Fruit fly (Drosophila melanogaster) whole organism, embryonic: Measurements from ENCODE around the gene CG3634.

Experiments used
- Atf3 ChIP-seq: fragments of 200-800 bp; sonication (Bioruptor generic); optimal IDR thresholded peaks from 3 replicates; lab custom pipeline; 2016; ENCODE audit warnings: missing biosample characterization, missing genetic modification characterization
- B-H2 ChIP-seq: fragments of 200-800 bp; sonication (Bioruptor generic); optimal IDR thresholded peaks from 2 replicates; lab custom pipeline; 2018; ENCODE audit warnings: missing biosample characterization, mild to moderate bottlenecking, missing genetic modification characterization
- CG10147 ChIP-seq: fragments of 200-800 bp; sonication (Bioruptor generic); optimal IDR thresholded peaks from 2 replicates; lab custom pipeline; 2019; ENCODE audit warnings: missing biosample characterization, mild to moderate bottlenecking, missing genetic modification characterization, moderate library complexity
- CG1024 ChIP-seq: fragments of 200-800 bp; sonication (Bioruptor generic); IDR thresholded peaks from 2 replicates; pipeline ENCODE4 v1.3.6; 2022; ENCODE audit warnings: missing biosample characterization, missing genetic modification characterization
- CG10654 ChIP-seq: fragments of 200-800 bp; sonication (Bioruptor generic); optimal IDR thresholded peaks from 2 replicates; lab custom pipeline; 2016; ENCODE audit warnings: missing biosample characterization, missing genetic modification characterization
- CG10959 ChIP-seq: fragments of 200-800 bp; sonication (Bioruptor generic); IDR thresholded peaks from 2 replicates; pipeline ENCODE4 v1.3.6; 2022; ENCODE audit warnings: missing biosample characterization, missing genetic modification characterization
- CG11085 ChIP-seq: fragments of 200-800 bp; sonication (Bioruptor generic); IDR thresholded peaks from 2 replicates; pipeline ENCODE4 v1.3.6; 2022; ENCODE audit warnings: missing biosample characterization, missing genetic modification characterization
- CG11504 ChIP-seq: fragments of 200-800 bp; sonication (Bioruptor generic); optimal IDR thresholded peaks from 3 replicates; lab custom pipeline; 2019; ENCODE audit warnings: missing biosample characterization, mild to moderate bottlenecking, missing genetic modification characterization, moderate library complexity
- CG12071 ChIP-seq: fragments of 200-800 bp; sonication (Bioruptor generic); optimal IDR thresholded peaks from 3 replicates; lab custom pipeline; 2018; ENCODE audit warnings: missing biosample characterization, mild to moderate bottlenecking, missing genetic modification characterization
- CG13424 ChIP-seq: fragments of 200-800 bp; sonication (Bioruptor generic); optimal IDR thresholded peaks from 2 replicates; lab custom pipeline; 2019; ENCODE audit warnings: missing biosample characterization, mild to moderate bottlenecking, missing genetic modification characterization, moderate library complexity
- CG13894 ChIP-seq: fragments of 200-800 bp; sonication (Bioruptor generic); optimal IDR thresholded peaks from 3 replicates; lab custom pipeline; 2018; ENCODE audit warnings: missing biosample characterization, mild to moderate bottlenecking, missing genetic modification characterization, moderate library complexity
- CG14014 ChIP-seq: fragments of 200-800 bp; sonication (Bioruptor generic); IDR thresholded peaks from 2 replicates; pipeline ENCODE4 v1.3.6; 2022; ENCODE audit warnings: missing biosample characterization, missing genetic modification characterization
- CG15514 ChIP-seq: fragments of 200-800 bp; sonication (Bioruptor generic); optimal IDR thresholded peaks from 3 replicates; lab custom pipeline; 2017; ENCODE audit warnings: missing biosample characterization, missing genetic modification characterization, mild to moderate bottlenecking, moderate library complexity, missing genetic modification reagents
- CG16779 ChIP-seq: fragments of 200-800 bp; sonication (Bioruptor generic); IDR thresholded peaks from 2 replicates; pipeline ENCODE4 v1.3.6; 2022; ENCODE audit warnings: missing biosample characterization, missing genetic modification characterization
- CG17612 ChIP-seq: fragments of 200-800 bp; sonication (Bioruptor generic); IDR thresholded peaks from 2 replicates; pipeline ENCODE4 v1.3.6; 2022; ENCODE audit warnings: missing biosample characterization, missing genetic modification characterization
- CG2116 ChIP-seq: fragments of 200-800 bp; sonication (Bioruptor generic); optimal IDR thresholded peaks from 3 replicates; lab custom pipeline; 2018; ENCODE audit warnings: missing biosample characterization, mild to moderate bottlenecking, missing genetic modification characterization
- CG30403 ChIP-seq: fragments of 200-800 bp; sonication (Bioruptor generic); optimal IDR thresholded peaks from 3 replicates; lab custom pipeline; 2016; ENCODE audit warnings: missing biosample characterization, missing genetic modification characterization
- CG31365 ChIP-seq: fragments of 200-800 bp; sonication (Bioruptor generic); optimal IDR thresholded peaks from 2 replicates; lab custom pipeline; 2018; ENCODE audit warnings: missing biosample characterization, mild to moderate bottlenecking, missing genetic modification characterization
- CG3838 ChIP-seq: fragments of 200-800 bp; sonication (Bioruptor generic); optimal IDR thresholded peaks from 3 replicates; lab custom pipeline; 2016; ENCODE audit warnings: missing biosample characterization, missing genetic modification characterization
- CG6854 ChIP-seq: fragments of 200-800 bp; sonication (Bioruptor generic); optimal IDR thresholded peaks from 3 replicates; lab custom pipeline; 2017; ENCODE audit warnings: missing biosample characterization, mild to moderate bottlenecking, missing genetic modification characterization
- CG7556 ChIP-seq: fragments of 200-800 bp; sonication (Bioruptor generic); optimal IDR thresholded peaks from 2 replicates; lab custom pipeline; 2017; ENCODE audit warnings: missing biosample characterization, mild to moderate bottlenecking, missing genetic modification characterization
- CG9437 ChIP-seq: fragments of 200-800 bp; sonication (Bioruptor generic); optimal IDR thresholded peaks from 2 replicates; lab custom pipeline; 2018; ENCODE audit warnings: missing biosample characterization, mild to moderate bottlenecking, missing genetic modification characterization
- CTCF ChIP-seq: fragments of 200-800 bp; sonication (Bioruptor generic); optimal IDR thresholded peaks from 2 replicates; lab custom pipeline; 2017; ENCODE audit warnings: missing biosample characterization, mild to moderate bottlenecking, missing genetic modification characterization, moderate library complexity
- CoRest ChIP-seq: fragments of 200-800 bp; sonication (Bioruptor generic); optimal IDR thresholded peaks from 3 replicates; lab custom pipeline; 2018; ENCODE audit warnings: missing biosample characterization, mild to moderate bottlenecking, missing genetic modification characterization, moderate library complexity
- Dek ChIP-seq: fragments of 200-800 bp; sonication (Bioruptor generic); optimal IDR thresholded peaks from 3 replicates; lab custom pipeline; 2019; ENCODE audit warnings: missing biosample characterization, mild to moderate bottlenecking, missing genetic modification characterization, moderate library complexity
- H2.0 ChIP-seq: fragments of 200-800 bp; sonication (Bioruptor generic); IDR thresholded peaks from 2 replicates; pipeline ENCODE4 v1.3.6; 2022; ENCODE audit warnings: missing biosample characterization, missing genetic modification characterization
- Hand ChIP-seq: fragments of 200-800 bp; sonication (Bioruptor generic); optimal IDR thresholded peaks from 2 replicates; lab custom pipeline; 2017; ENCODE audit warnings: mild to moderate bottlenecking, missing biosample characterization, missing genetic modification reagents, missing genetic modification characterization
- Neu2 ChIP-seq: fragments of 200-800 bp; sonication (Bioruptor generic); optimal IDR thresholded peaks from 3 replicates; lab custom pipeline; 2016; ENCODE audit warnings: missing biosample characterization, missing genetic modification characterization, borderline replicate concordance
- Oaz ChIP-seq: fragments of 200-800 bp; sonication (Bioruptor generic); IDR thresholded peaks from 2 replicates; pipeline ENCODE4 v1.3.6; 2022; ENCODE audit warnings: missing biosample characterization, missing genetic modification characterization
- Oli ChIP-seq: fragments of 200-800 bp; sonication (Bioruptor generic); optimal IDR thresholded peaks from 2 replicates; lab custom pipeline; 2018; ENCODE audit warnings: missing biosample characterization, mild to moderate bottlenecking, missing genetic modification characterization, moderate library complexity
- Ptx1 ChIP-seq: fragments of 200-800 bp; sonication (Bioruptor generic); IDR thresholded peaks from 2 replicates; pipeline ENCODE4 v1.3.6; 2022; ENCODE audit warnings: missing biosample characterization, missing genetic modification characterization
- Usf ChIP-seq: fragments of 200-800 bp; sonication (Bioruptor generic); optimal IDR thresholded peaks from 2 replicates; lab custom pipeline; 2017; ENCODE audit warnings: missing genotype, missing biosample characterization, missing genetic modification characterization
- btn ChIP-seq: fragments of 200-800 bp; sonication (Bioruptor generic); optimal IDR thresholded peaks from 2 replicates; lab custom pipeline; 2016; ENCODE audit warnings: missing biosample characterization, missing genetic modification characterization
- chif ChIP-seq, 2 experiments: fragments of 200-800 bp; sonication (Bioruptor generic); optimal IDR thresholded peaks; 3 replicates each; lab custom pipeline; 2016; ENCODE audit warnings: missing biosample characterization in 2 of 2, missing genetic modification characterization in 2 of 2
- cwo ChIP-seq: fragments of 200-800 bp; sonication (Bioruptor generic); optimal IDR thresholded peaks from 3 replicates; lab custom pipeline; 2017; ENCODE audit warnings: missing biosample characterization, missing genetic modification characterization, mild to moderate bottlenecking, moderate library complexity, missing genetic modification reagents
- dmrt11E ChIP-seq: fragments of 200-800 bp; sonication (Bioruptor generic); optimal IDR thresholded peaks from 3 replicates; lab custom pipeline; 2018; ENCODE audit warnings: missing biosample characterization, mild to moderate bottlenecking, missing genetic modification characterization, moderate library complexity
- fd3F ChIP-seq: fragments of 200-800 bp; sonication (Bioruptor generic); optimal IDR thresholded peaks from 2 replicates; lab custom pipeline; 2018; ENCODE audit warnings: missing biosample characterization, mild to moderate bottlenecking, missing genetic modification characterization, moderate library complexity
- gro ChIP-seq: fragments of 200-800 bp; sonication (Bioruptor generic); optimal IDR thresholded peaks from 2 replicates; lab custom pipeline; 2016; ENCODE audit warnings: missing biosample characterization, missing genetic modification characterization
- gt ChIP-seq: fragments of 200-800 bp; sonication (Bioruptor generic); IDR thresholded peaks from 2 replicates; pipeline ENCODE4 v1.3.6; 2022; ENCODE audit warnings: missing biosample characterization, missing genetic modification characterization
- hbn ChIP-seq: fragments of 200-800 bp; sonication (Bioruptor generic); IDR thresholded peaks from 2 replicates; pipeline ENCODE4 v1.3.6; 2022; ENCODE audit warnings: missing biosample characterization, missing genetic modification characterization; ENCODE audit not compliant: partially characterized antibody
- klu ChIP-seq: fragments of 200-800 bp; sonication (Bioruptor generic); IDR thresholded peaks from 2 replicates; pipeline ENCODE4 v1.3.6; 2022; ENCODE audit warnings: missing biosample characterization, missing genetic modification characterization
- lmd ChIP-seq: fragments of 200-800 bp; sonication (Bioruptor generic); IDR thresholded peaks from 2 replicates; pipeline ENCODE4 v1.3.6; 2022; ENCODE audit warnings: missing biosample characterization, missing genetic modification characterization
- lola ChIP-seq, 3 experiments: fragments of >200 bp in 2 of 3; fragments of 200-800 bp in 1 of 3; sonication (Bioruptor generic) in 1 of 3; optimal IDR thresholded peaks; 2 replicates each; lab custom pipeline; 2017 to 2019; ENCODE audit warnings: missing biosample characterization in 3 of 3, missing genetic modification characterization in 3 of 3, mild to moderate bottlenecking in 1 of 3, moderate library complexity in 1 of 3
- pfk ChIP-seq: fragments of 200-800 bp; sonication (Bioruptor generic); optimal IDR thresholded peaks from 2 replicates; lab custom pipeline; 2018; ENCODE audit warnings: missing biosample characterization, mild to moderate bottlenecking, missing genetic modification characterization, moderate library complexity
- prd ChIP-seq, 3 experiments: fragments of >200 bp in 2 of 3; fragments of 200-800 bp in 1 of 3; sonication (Bioruptor generic) in 1 of 3; optimal IDR thresholded peaks in 2 of 3; IDR thresholded peaks in 1 of 3; 2 replicates in 2 of 3; 3 replicates in 1 of 3; pipeline versions ENCODE4 v1.3.6 to Lab custom; 2017 to 2022; ENCODE audit warnings: missing biosample characterization in 1 of 3, missing genetic modification characterization in 1 of 3
- rib ChIP-seq: fragments of 200-800 bp; sonication (Bioruptor generic); IDR thresholded peaks from 2 replicates; pipeline ENCODE4 v1.3.6; 2022; ENCODE audit warnings: missing biosample characterization, missing genetic modification characterization
- sna ChIP-seq: fragments of 200-800 bp; sonication (Bioruptor generic); IDR thresholded peaks from 2 replicates; pipeline ENCODE4 v1.3.6; 2022; ENCODE audit warnings: missing biosample characterization, missing genetic modification characterization; ENCODE audit not compliant: partially characterized antibody
- tna ChIP-seq: fragments of 200-800 bp; sonication (Bioruptor generic); IDR thresholded peaks from 2 replicates; pipeline ENCODE4 v1.3.6; 2022; ENCODE audit warnings: missing biosample characterization, missing genetic modification characterization; ENCODE audit not compliant: partially characterized antibody
- wor ChIP-seq: fragments of 200-800 bp; sonication (Bioruptor generic); IDR thresholded peaks from 2 replicates; pipeline ENCODE4 v1.3.6; 2022; ENCODE audit warnings: missing biosample characterization, missing genetic modification characterization

CG3634 gene

DNA sequence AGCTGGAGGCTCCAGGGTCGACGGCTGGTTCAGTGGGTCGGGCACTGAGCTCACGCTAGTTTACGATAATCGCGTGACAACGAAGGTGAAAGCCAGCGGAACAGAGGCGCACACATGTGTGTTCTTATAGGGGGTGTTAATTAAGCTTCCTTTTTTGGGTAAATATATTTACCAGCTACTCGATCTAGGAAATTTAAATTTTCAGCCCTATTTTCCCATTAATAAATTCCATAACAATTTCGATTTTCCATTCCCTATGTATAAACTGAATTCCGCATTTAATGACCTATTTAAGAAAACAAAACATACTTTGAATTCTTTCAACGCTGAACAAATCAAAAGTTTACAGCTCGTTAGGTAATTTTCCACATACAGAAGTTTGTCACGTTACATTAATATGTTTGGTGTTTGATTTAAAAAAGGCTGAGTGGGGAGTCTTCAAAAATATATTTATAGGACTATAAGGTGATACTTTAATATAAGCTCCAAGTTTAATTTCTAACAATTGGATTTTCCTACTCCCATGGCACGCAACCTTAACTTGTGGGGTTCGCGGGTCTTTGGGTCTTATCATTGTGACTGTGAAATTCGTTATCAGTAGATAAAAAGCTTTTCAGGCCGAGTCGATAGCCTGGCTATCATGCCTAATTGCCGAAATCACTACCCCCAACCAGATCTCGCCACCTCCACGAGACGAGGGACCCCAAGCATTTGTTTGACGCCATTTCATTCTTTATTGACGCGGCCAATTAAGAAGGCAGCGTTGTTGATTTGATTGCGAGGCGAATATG is 28.2 kb upstream of the CG3634 start, which contains the start of gene CG13255 (continued):
- no peak for TF ChIP-seq CG17612
- peak; percentile 39; the same call in 1 of the 2 replicates for TF ChIP-seq Ptx1 (GFP tag; lab: Robert Waterston, UW)
- no peak for TF ChIP-seq B-H2 (GFP tag; lab: Kevin White, UChicago)
- TF ChIP-seq Usf: no peak
- TF ChIP-seq CG7556 (GFP tag; lab: Kevin White, UChicago): peak; percentile 69
- no peak for TF ChIP-seq sna (GFP tag; lab: Robert Waterston, UW)
- peak; percentile 66 for TF ChIP-seq CG11504 (tag; lab: Kevin White, UChicago)
- peak; percentile 71 for TF ChIP-seq CG30403 (GFP tag; lab: Kevin White, UChicago)
- TF ChIP-seq rib (GFP tag; lab: Robert Waterston, UW): no peak
- peak; percentile 23 for TF ChIP-seq CG9437 (GFP tag; lab: Kevin White, UChicago)
- no peak for TF ChIP-seq lola (GFP tag; optimal IDR thresholded peaks at IDR 0.05; lab: Kevin White, UChicago)
- TF ChIP-seq hbn: no peak
- TF ChIP-seq pfk (GFP tag; lab: Kevin White, UChicago): no peak
- no peak for TF ChIP-seq CG14014 (GFP tag; lab: Robert Waterston, UW)
- no peak for TF ChIP-seq Oaz (GFP tag; lab: Robert Waterston, UW)
- peak; percentile 48 for TF ChIP-seq Dek (tag; lab: Kevin White, UChicago)
- no peak for TF ChIP-seq CG11085 (GFP tag; lab: Robert Waterston, UW)
- TF ChIP-seq CG12071 (GFP tag; lab: Kevin White, UChicago): no peak
- no peak for TF ChIP-seq CG13894
- TF ChIP-seq CG31365 (tag; lab: Kevin White, UChicago): no peak
- TF ChIP-seq CG13424 (tag; lab: Kevin White, UChicago): peak; percentile 54
- TF ChIP-seq cwo (GFP tag; lab: Kevin White, UChicago): peak; percentile 78
- peak; percentile 43 for TF ChIP-seq Hand (GFP tag; lab: Kevin White, UChicago)
- no peak for TF ChIP-seq gro (GFP tag; lab: Kevin White, UChicago)
- TF ChIP-seq CG10654: no peak
- TF ChIP-seq Atf3 (GFP tag; lab: Kevin White, UChicago): no peak
- TF ChIP-seq dmrt11E (tag; lab: Kevin White, UChicago): no peak
- TF ChIP-seq H2.0 (GFP tag; lab: Robert Waterston, UW): no peak
- TF ChIP-seq chif (GFP tag; optimal IDR thresholded peaks at IDR 0.05; lab: Kevin White, UChicago): peak in 1 of 2 experiments; percentile 29
- peak; percentile 58 for TF ChIP-seq Oli (tag; lab: Kevin White, UChicago)
- no peak for TF ChIP-seq gt (GFP tag; lab: Robert Waterston, UW)
- no peak for TF ChIP-seq CG3838
- peak; percentile 72 for TF ChIP-seq CoRest (tag; lab: Kevin White, UChicago)
- no peak for TF ChIP-seq Neu2
- TF ChIP-seq prd (optimal IDR thresholded peaks at IDR 0.05; lab: Kevin White, UChicago): no peak
- no peak for TF ChIP-seq prd (GFP tag; IDR thresholded peaks at IDR 0.05; lab: Robert Waterston, UW)
- TF ChIP-seq CG2116 (GFP tag; lab: Kevin White, UChicago): no peak
- peak; percentile 51 for TF ChIP-seq CG10147 (GFP tag; lab: Kevin White, UChicago)
- TF ChIP-seq CG15514: peak; percentile 3
- TF ChIP-seq lmd: no peak; the same call in 1 of the 2 replicates
- TF ChIP-seq CG6854 (GFP tag; lab: Kevin White, UChicago): no peak
- TF ChIP-seq CG16779: no peak
- TF ChIP-seq fd3F (GFP tag; lab: Kevin White, UChicago): peak; percentile 49
- no peak for TF ChIP-seq CG10959
- TF ChIP-seq wor (GFP tag; lab: Robert Waterston, UW): no peak
- no peak; the same call in 1 of the 2 replicates for TF ChIP-seq klu
- no peak for TF ChIP-seq CG1024 (GFP tag; lab: Robert Waterston, UW)
- no peak for TF ChIP-seq btn (GFP tag; lab: Kevin White, UChicago)
- no peak for TF ChIP-seq CTCF (GFP tag; lab: Kevin White, UChicago)
- no peak for TF ChIP-seq tna (GFP tag; lab: Robert Waterston, UW)
